Fruit fly (Drosophila melanogaster): Measurements from ENCODE around the gene CG13841.

- no peak for TF ChIP-seq CG11617 (GFP tag; optimal IDR thresholded peaks at IDR 0.05)
- no peak for TF ChIP-seq CG14711 (tag; optimal IDR thresholded peaks at IDR 0.05)
These were observed 6.5 kb downstream of the CG13841 start, which contains the start of gene Nepl13 for dm6 chr3R:22760988-22761387.
